Worm (Caenorhabditis elegans) whole organism, L4/young adult: ENCODE results near the gene sex-1.

Experiments
- W03F9.2 ChIP-seq: fragments of 150-350 bp; optimal IDR thresholded peaks from 2 replicates; lab custom pipeline; 2014; ENCODE audit warnings: missing biosample characterization, missing genetic modification characterization
- dao-5 ChIP-seq: sonication (generic microtip); optimal IDR thresholded peaks from 2 replicates; lab custom pipeline; 2016; ENCODE audit warnings: missing genotype, missing genetic modification characterization, moderate library complexity, missing compliant biosample characterization
- him-1 ChIP-seq: sonication (generic microtip); optimal IDR thresholded peaks from 2 replicates; lab custom pipeline; 2016; ENCODE audit warnings: missing genotype, missing genetic modification reagents, missing genetic modification characterization, missing compliant biosample characterization

DNA sequence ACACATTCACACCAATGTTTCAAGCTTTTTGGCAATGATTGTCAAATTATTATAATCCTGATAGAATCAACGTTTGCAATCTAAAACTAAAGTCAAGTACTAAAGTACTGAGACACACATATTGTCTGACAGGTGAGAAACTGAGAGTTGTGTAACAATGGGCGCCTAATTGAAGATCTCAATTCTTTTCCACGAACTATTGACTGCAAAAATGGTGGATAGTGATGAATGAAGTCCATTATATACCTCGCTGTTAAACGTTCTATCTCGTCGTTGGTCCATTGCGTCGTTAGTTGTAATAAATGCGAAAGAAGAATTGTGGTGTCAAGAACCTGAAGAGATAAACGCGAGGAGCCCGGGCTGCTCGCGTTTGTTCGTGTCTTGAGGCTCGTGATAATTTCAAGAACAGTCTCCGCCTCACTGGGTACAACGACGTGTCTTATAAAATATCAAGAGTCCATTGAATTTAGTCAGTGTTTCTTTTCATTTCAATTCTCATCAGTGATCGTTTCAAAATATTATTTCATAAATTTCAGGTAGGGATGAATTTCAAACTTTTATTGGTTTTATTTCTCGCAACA lies 45.0 kb downstream of the sex-1 start, which contains the start of gene F09B9.4:
- no peak for TF ChIP-seq him-1 (tag; lab: Kevin White, UChicago)
- no peak for TF ChIP-seq W03F9.2 (tag; lab: Kevin White, UChicago)
- no peak for TF ChIP-seq dao-5
